Worm (Caenorhabditis elegans) whole organism, L3 larva: Measurements from ENCODE around the gene F42G2.5.
A peak's percentile ranks its signal among the peaks of the same experiment; 100 is the strongest.

Experiments used
- R02D3.7 ChIP-seq: fragments of 150-350 bp; optimal IDR thresholded peaks from 2 replicates; lab custom pipeline; 2014; ENCODE audit warnings: missing biosample characterization, missing genetic modification characterization
- ZK546.5 ChIP-seq: sonication (generic microtip); optimal IDR thresholded peaks from 2 replicates; lab custom pipeline; 2017; ENCODE audit warnings: missing biosample characterization, missing genetic modification characterization
- aly-2 ChIP-seq: fragments of 150-350 bp; optimal IDR thresholded peaks from 2 replicates; lab custom pipeline; 2014; ENCODE audit warnings: missing biosample characterization, missing genetic modification characterization
- ceh-28 ChIP-seq: fragments of 150-350 bp; optimal IDR thresholded peaks from 2 replicates; lab custom pipeline; 2014; ENCODE audit warnings: missing biosample characterization, missing genetic modification reagents, missing genetic modification characterization
- daf-12 ChIP-seq: fragments of 150-350 bp; optimal IDR thresholded peaks from 2 replicates; lab custom pipeline; 2014; ENCODE audit warnings: missing biosample characterization, missing genetic modification reagents, missing genetic modification characterization
- egl-27 ChIP-seq: sonication (generic microtip); optimal IDR thresholded peaks from 4 replicates; lab custom pipeline; 2017; ENCODE audit warnings: missing biosample characterization, missing genetic modification reagents, missing genetic modification characterization
- egl-5 ChIP-seq: fragments of 150-350 bp; optimal IDR thresholded peaks from 2 replicates; lab custom pipeline; 2017; ENCODE audit warnings: missing biosample characterization, missing genetic modification reagents, missing genetic modification characterization, inconsistent platforms
- elt-1 ChIP-seq: fragments of 150-350 bp; optimal IDR thresholded peaks from 2 replicates; lab custom pipeline; 2014; ENCODE audit warnings: missing biosample characterization, missing genetic modification characterization
- elt-2 ChIP-seq: sonication (generic microtip); optimal IDR thresholded peaks from 2 replicates; lab custom pipeline; 2016; ENCODE audit warnings: missing genetic modification reagents, mild to moderate bottlenecking, missing genetic modification characterization, missing compliant biosample characterization
- elt-3 ChIP-seq, 3 experiments: fragments of 150-350 bp in 1 of 3; sonication (generic microtip) in 2 of 3; optimal IDR thresholded peaks; 2 replicates in 2 of 3; 4 replicates in 1 of 3; lab custom pipeline; 2014 to 2017; ENCODE audit warnings: missing biosample characterization in 3 of 3, missing genetic modification characterization in 3 of 3
- eor-1 ChIP-seq, 2 experiments: fragments of 150-350 bp; optimal IDR thresholded peaks; 2 replicates each; lab custom pipeline; 2014 to 2018; ENCODE audit warnings: missing biosample characterization in 2 of 2, missing genetic modification characterization in 2 of 2
- fkh-2 ChIP-seq: fragments of 150-350 bp; optimal IDR thresholded peaks from 2 replicates; lab custom pipeline; 2014; ENCODE audit warnings: missing biosample characterization, missing genetic modification reagents, missing genetic modification characterization
- hmg-11 ChIP-seq: sonication (generic microtip); optimal IDR thresholded peaks from 2 replicates; lab custom pipeline; 2016; ENCODE audit warnings: missing genetic modification characterization, missing compliant biosample characterization
- jun-1 ChIP-seq: fragments of 150-350 bp; optimal IDR thresholded peaks from 2 replicates; lab custom pipeline; 2014; ENCODE audit warnings: missing biosample characterization, missing genetic modification reagents, missing genetic modification characterization
- lin-15B ChIP-seq: fragments of 150-350 bp; optimal IDR thresholded peaks from 2 replicates; lab custom pipeline; 2014; ENCODE audit warnings: missing biosample characterization, missing genetic modification characterization
- lin-39 ChIP-seq: fragments of 150-350 bp; optimal IDR thresholded peaks from 2 replicates; lab custom pipeline; 2018; ENCODE audit warnings: missing biosample characterization, missing genetic modification reagents, missing genetic modification characterization
- lsy-12 ChIP-seq: sonication (generic microtip); optimal IDR thresholded peaks from 2 replicates; lab custom pipeline; 2016; ENCODE audit warnings: mild to moderate bottlenecking, missing genetic modification characterization, missing compliant biosample characterization
- mdl-1 ChIP-seq: fragments of 150-350 bp; optimal IDR thresholded peaks from 2 replicates; lab custom pipeline; 2014; ENCODE audit warnings: missing biosample characterization, missing genetic modification characterization
- mml-1 ChIP-seq: fragments of 150-350 bp; sonication (generic microtip); optimal IDR thresholded peaks from 3 replicates; lab custom pipeline; 2014; ENCODE audit warnings: missing biosample characterization, missing genetic modification characterization
- nfya-1 ChIP-seq: sonication (generic microtip); optimal IDR thresholded peaks from 2 replicates; lab custom pipeline; 2017; ENCODE audit warnings: missing genetic modification characterization, mild to moderate bottlenecking, missing compliant biosample characterization, antibody characterized with exemption, moderate library complexity; ENCODE audit not compliant: insufficient read depth
- nhr-11 ChIP-seq: fragments of 150-350 bp; optimal IDR thresholded peaks from 2 replicates; lab custom pipeline; 2014; ENCODE audit warnings: missing biosample characterization, missing genetic modification characterization
- nhr-237 ChIP-seq: fragments of 150-350 bp; optimal IDR thresholded peaks from 2 replicates; lab custom pipeline; 2014; ENCODE audit warnings: missing biosample characterization, missing genetic modification characterization
- nhr-25 ChIP-seq: sonication (generic microtip); optimal IDR thresholded peaks from 2 replicates; lab custom pipeline; 2017; ENCODE audit warnings: missing biosample characterization, missing genetic modification characterization
- nhr-43 ChIP-seq: sonication (generic microtip); optimal IDR thresholded peaks from 2 replicates; lab custom pipeline; 2016; ENCODE audit warnings: mild to moderate bottlenecking, missing genetic modification characterization, missing compliant biosample characterization; ENCODE audit not compliant: poor library complexity, severe bottlenecking
- pha-4 ChIP-seq: fragments of 150-350 bp; optimal IDR thresholded peaks from 2 replicates; lab custom pipeline; 2014; ENCODE audit warnings: missing biosample characterization, missing genetic modification reagents, missing genetic modification characterization
- pqm-1 ChIP-seq: fragments of 150-350 bp; optimal IDR thresholded peaks from 2 replicates; lab custom pipeline; 2017; ENCODE audit warnings: missing biosample characterization, missing genetic modification characterization, inconsistent platforms
- sea-2 ChIP-seq: fragments of 150-350 bp; sonication (generic microtip); optimal IDR thresholded peaks from 4 replicates; lab custom pipeline; 2014; ENCODE audit warnings: missing biosample characterization, missing genetic modification reagents, missing genetic modification characterization
- skn-1 ChIP-seq: fragments of 150-350 bp; optimal IDR thresholded peaks from 2 replicates; lab custom pipeline; 2014; ENCODE audit warnings: missing biosample characterization, missing genetic modification characterization
- tbx-2 ChIP-seq: sonication (generic microtip); optimal IDR thresholded peaks from 2 replicates; lab custom pipeline; 2016; ENCODE audit warnings: mild to moderate bottlenecking, missing genetic modification characterization, missing compliant biosample characterization
- unc-39 ChIP-seq: sonication (generic microtip); optimal IDR thresholded peaks from 4 replicates; lab custom pipeline; 2017; ENCODE audit warnings: missing biosample characterization, missing genetic modification characterization
- unc-62 ChIP-seq: fragments of 150-350 bp; sonication (generic microtip); optimal IDR thresholded peaks from 4 replicates; lab custom pipeline; 2014; ENCODE audit warnings: missing biosample characterization, missing genetic modification reagents, missing genetic modification characterization
- zag-1 ChIP-seq: fragments of 150-350 bp; optimal IDR thresholded peaks from 2 replicates; lab custom pipeline; 2014; ENCODE audit warnings: missing biosample characterization, missing genetic modification characterization
- ztf-11 ChIP-seq: fragments of 150-350 bp; optimal IDR thresholded peaks from 2 replicates; lab custom pipeline; 2014; ENCODE audit warnings: missing biosample characterization, missing genetic modification characterization

The F42G2.5 gene

ce11 chrII:2422427-2422826, 4.6 kb upstream of the F42G2.5 start:
- no peak for TF ChIP-seq egl-5 (tag; lab: Kevin White, UChicago)
- TF ChIP-seq eor-1 (tag; optimal IDR thresholded peaks at IDR 0.05; lab: Kevin White, UChicago), result no peak
- TF ChIP-seq nhr-43, result no peak
- no peak for TF ChIP-seq mdl-1
- no peak for TF ChIP-seq ztf-11
- TF ChIP-seq nhr-25 (tag; lab: Kevin White, UChicago), result no peak
- TF ChIP-seq egl-27 (tag; lab: Kevin White, UChicago), result no peak
- TF ChIP-seq elt-2, result peak; percentile 6

- no peak for TF ChIP-seq zag-1 (tag; lab: Kevin White, UChicago)
- no peak for TF ChIP-seq nhr-11 (tag; lab: Kevin White, UChicago)
- no peak for TF ChIP-seq egl-27 (tag; lab: Kevin White, UChicago)
- no peak for TF ChIP-seq jun-1 (tag; lab: Kevin White, UChicago)
- no peak for TF ChIP-seq eor-1 (tag; optimal IDR thresholded peaks at IDR 0.05; lab: Kevin White, UChicago)
- TF ChIP-seq ztf-11, result no peak
- no peak for TF ChIP-seq nhr-25 (tag; lab: Kevin White, UChicago)
- TF ChIP-seq tbx-2 (tag; lab: Kevin White, UChicago), result no peak
- no peak for TF ChIP-seq skn-1 (tag; lab: Kevin White, UChicago)
- TF ChIP-seq elt-3 (tag; optimal IDR thresholded peaks at IDR 0.05; lab: Kevin White, UChicago), result no peak
Observed at ce11 chrII:2421905-2422304, 4.1 kb upstream of the F42G2.5 start, which contains the start of gene F42G2.2. F42G2.2 (plus strand) TSS chrII:2422205.

ce11 chrII:2421185-2421584, 3.4 kb upstream of the F42G2.5 start:
- TF ChIP-seq pha-4 (tag; lab: Kevin White, UChicago), result peak; percentile 36
- TF ChIP-seq elt-2, result peak; percentile 52
- TF ChIP-seq pqm-1 (tag; lab: Kevin White, UChicago), result peak; percentile 57
- no peak for TF ChIP-seq fkh-2 (tag; lab: Kevin White, UChicago)
- no peak for TF ChIP-seq eor-1 (tag; optimal IDR thresholded peaks at IDR 0.05; lab: Kevin White, UChicago)
- TF ChIP-seq mml-1, result no peak
- TF ChIP-seq sea-2 (GFP tag; lab: Kevin White, UChicago), result no peak
- no peak for TF ChIP-seq nhr-11 (tag; lab: Kevin White, UChicago)
- no peak for TF ChIP-seq lin-15B
- no peak for TF ChIP-seq nhr-25 (tag; lab: Kevin White, UChicago)
- no peak for TF ChIP-seq nfya-1
- TF ChIP-seq lin-39, result no peak

ce11 chrII:2420685-2421084, 2.9 kb upstream of the F42G2.5 start:
- TF ChIP-seq pqm-1 (tag; lab: Kevin White, UChicago) (peak; percentile 24), elt-2 (peak; percentile 62), ceh-28 (tag; lab: Kevin White, UChicago) (no peak), pha-4 (tag; lab: Kevin White, UChicago) (peak; percentile 62), aly-2 (no peak), lin-39 (no peak)

ce11 chrII:2418836-2419235, 1.0 kb upstream of the F42G2.5 start, which contains the start of gene fbxc-20:
fbxc-20 (plus strand) TSS chrII:2419136.
- TF ChIP-seq ZK546.5 (no peak), elt-3 (tag; optimal IDR thresholded peaks at IDR 0.05; lab: Kevin White, UChicago) (no peak), zag-1 (tag; lab: Kevin White, UChicago) (no peak), lin-15B (no peak), mml-1 (no peak), hmg-11 (tag; lab: Kevin White, UChicago) (no peak), tbx-2 (tag; lab: Kevin White, UChicago) (no peak), unc-39 (tag; lab: Kevin White, UChicago) (no peak)

ce11 chrII:2415439-2415838, 2.4 kb downstream of the F42G2.5 start, which contains the start of gene fbxa-4:
fbxa-4 (minus strand) TSS chrII:2415531.
- no peak for TF ChIP-seq eor-1 (tag; optimal IDR thresholded peaks at IDR 0.05; lab: Kevin White, UChicago)
- no peak for TF ChIP-seq daf-12 (tag; lab: Kevin White, UChicago)
- no peak for TF ChIP-seq elt-1 (tag; lab: Kevin White, UChicago)
- no peak for TF ChIP-seq skn-1 (tag; lab: Kevin White, UChicago)
- TF ChIP-seq egl-27 (tag; lab: Kevin White, UChicago), result no peak
- no peak for TF ChIP-seq nhr-25 (tag; lab: Kevin White, UChicago)
- TF ChIP-seq unc-62 (GFP tag; lab: Kevin White, UChicago), result no peak
- no peak for TF ChIP-seq lin-15B
- TF ChIP-seq elt-2, result peak; percentile 76
- no peak for TF ChIP-seq lsy-12
- no peak for TF ChIP-seq R02D3.7 (tag; lab: Kevin White, UChicago)
- TF ChIP-seq lin-39, result no peak
- no peak for TF ChIP-seq mdl-1
- no peak for TF ChIP-seq ztf-11
- TF ChIP-seq elt-3 (tag; optimal IDR thresholded peaks at IDR 0.05; lab: Kevin White, UChicago), result no peak
- no peak for TF ChIP-seq tbx-2 (tag; lab: Kevin White, UChicago)
- peak; percentile 72 for TF ChIP-seq pha-4 (tag; lab: Kevin White, UChicago)
- TF ChIP-seq pqm-1 (tag; lab: Kevin White, UChicago), result peak; percentile 70
- peak; percentile 16 for TF ChIP-seq jun-1 (tag; lab: Kevin White, UChicago)
- no peak for TF ChIP-seq nhr-237 (tag; lab: Kevin White, UChicago)
- TF ChIP-seq, all 47 proteins: peak for 4
